Fruit fly (Drosophila melanogaster) whole organism, embryonic: Measurements from ENCODE around the gene CG31639.
A peak's percentile ranks its signal among the peaks of the same experiment; 100 is the strongest.

Experiments
- Atf6 ChIP-seq: fragments of 200-800 bp; sonication (Bioruptor generic); IDR thresholded peaks from 2 replicates; pipeline ENCODE4 v1.3.6; 2022; ENCODE audit warnings: missing biosample characterization, missing genetic modification characterization
- Blimp-1 ChIP-seq: fragments of 200-800 bp; sonication (Bioruptor generic); optimal IDR thresholded peaks from 3 replicates; lab custom pipeline; 2018; ENCODE audit warnings: missing biosample characterization, missing genetic modification characterization, mild to moderate bottlenecking, moderate library complexity, missing genetic modification reagents
- BtbVII ChIP-seq: fragments of 200-800 bp; sonication (Bioruptor generic); optimal IDR thresholded peaks from 3 replicates; lab custom pipeline; 2017; ENCODE audit warnings: missing biosample characterization, mild to moderate bottlenecking, missing genetic modification characterization
- CG12299 ChIP-seq: fragments of 200-800 bp; sonication (Bioruptor generic); optimal IDR thresholded peaks from 2 replicates; lab custom pipeline; 2018; ENCODE audit warnings: missing biosample characterization, mild to moderate bottlenecking, missing genetic modification characterization
- CG13123 ChIP-seq: fragments of 200-800 bp; sonication (Bioruptor generic); optimal IDR thresholded peaks from 2 replicates; lab custom pipeline; 2016; ENCODE audit warnings: missing biosample characterization, missing genetic modification characterization
- CG13287 ChIP-seq: fragments of 200-800 bp; sonication (Bioruptor generic); IDR thresholded peaks from 2 replicates; pipeline ENCODE4 v1.3.6; 2022; ENCODE audit warnings: missing biosample characterization, missing genetic modification characterization; ENCODE audit not compliant: partially characterized antibody
- CG15269 ChIP-seq: fragments of 200-800 bp; sonication (Bioruptor generic); optimal IDR thresholded peaks from 2 replicates; lab custom pipeline; 2018; ENCODE audit warnings: missing biosample characterization, mild to moderate bottlenecking, missing genetic modification characterization, moderate library complexity
- CG16779 ChIP-seq: fragments of 200-800 bp; sonication (Bioruptor generic); IDR thresholded peaks from 2 replicates; pipeline ENCODE4 v1.3.6; 2022; ENCODE audit warnings: missing biosample characterization, missing genetic modification characterization
- CG18011 ChIP-seq: fragments of 200-800 bp; sonication (Bioruptor generic); optimal IDR thresholded peaks from 2 replicates; lab custom pipeline; 2017; ENCODE audit warnings: missing biosample characterization, missing genetic modification characterization, mild to moderate bottlenecking, moderate library complexity, missing genotype
- CG18262 ChIP-seq: fragments of 200-800 bp; optimal IDR thresholded peaks from 3 replicates; lab custom pipeline; 2019; ENCODE audit warnings: missing biosample characterization, mild to moderate bottlenecking, missing genetic modification characterization, moderate library complexity
- CG30403 ChIP-seq: fragments of 200-800 bp; sonication (Bioruptor generic); optimal IDR thresholded peaks from 3 replicates; lab custom pipeline; 2016; ENCODE audit warnings: missing biosample characterization, missing genetic modification characterization
- CG6791 ChIP-seq: fragments of 200-800 bp; sonication (Bioruptor generic); IDR thresholded peaks from 3 replicates; pipeline ENCODE4 v1.3.6; 2022; ENCODE audit warnings: missing biosample characterization, missing genetic modification characterization; ENCODE audit not compliant: partially characterized antibody
- CG8765 ChIP-seq: fragments of 200-800 bp; sonication (Bioruptor generic); IDR thresholded peaks from 2 replicates; pipeline ENCODE4 v1.3.6; 2022; ENCODE audit warnings: missing biosample characterization, missing genetic modification characterization
- CG8924 ChIP-seq: fragments of 200-800 bp; optimal IDR thresholded peaks from 3 replicates; lab custom pipeline; 2019; ENCODE audit warnings: missing biosample characterization, mild to moderate bottlenecking, missing genetic modification characterization, moderate library complexity
- CG9876 ChIP-seq: fragments of 200-800 bp; sonication (Bioruptor generic); optimal IDR thresholded peaks from 2 replicates; lab custom pipeline; 2016; ENCODE audit warnings: missing biosample characterization, missing genetic modification characterization
- CTCF ChIP-seq: fragments of 200-800 bp; sonication (Bioruptor generic); optimal IDR thresholded peaks from 2 replicates; lab custom pipeline; 2017; ENCODE audit warnings: missing biosample characterization, mild to moderate bottlenecking, missing genetic modification characterization, moderate library complexity
- Deaf1 ChIP-seq: fragments of 200-800 bp; optimal IDR thresholded peaks from 3 replicates; lab custom pipeline; 2019; ENCODE audit warnings: missing biosample characterization, mild to moderate bottlenecking, missing genetic modification characterization, moderate library complexity
- HLH4C ChIP-seq: fragments of 200-800 bp; sonication (Bioruptor generic); IDR thresholded peaks from 3 replicates; pipeline ENCODE4 v1.3.6; 2022; ENCODE audit warnings: missing biosample characterization, missing genetic modification characterization; ENCODE audit not compliant: partially characterized antibody
- Hr78 ChIP-seq, 2 experiments: fragments of 200-800 bp in 1 of 2; fragments of >200 bp in 1 of 2; sonication (Bioruptor generic) in 1 of 2; optimal IDR thresholded peaks; 2 replicates each; lab custom pipeline; 2017 to 2019; ENCODE audit warnings: missing biosample characterization in 2 of 2, missing genetic modification characterization in 2 of 2, mild to moderate bottlenecking in 1 of 2, moderate library complexity in 1 of 2
- MESR4 ChIP-seq: fragments of 200-800 bp; sonication (Bioruptor generic); optimal IDR thresholded peaks from 2 replicates; lab custom pipeline; 2018; ENCODE audit warnings: missing biosample characterization, mild to moderate bottlenecking, missing genetic modification characterization, moderate library complexity
- Med ChIP-seq: fragments of 200-800 bp; sonication (Bioruptor generic); peaks from one replicate; lab custom pipeline; 2016; ENCODE audit warnings: missing biosample characterization, missing genetic modification characterization, mild to moderate bottlenecking, inconsistent platforms, moderate library complexity
- Myb ChIP-seq: fragments of 200-800 bp; sonication (Bioruptor generic); optimal IDR thresholded peaks from 2 replicates; lab custom pipeline; 2016; ENCODE audit warnings: missing biosample characterization, missing genetic modification characterization
- Nf-YA ChIP-seq: fragments of 200-800 bp; sonication (Bioruptor generic); IDR thresholded peaks from 2 replicates; pipeline ENCODE4 v1.3.6; 2022; ENCODE audit warnings: missing biosample characterization, missing genetic modification characterization
- Pdp1 ChIP-seq, 2 experiments: fragments of 200-800 bp; sonication (Bioruptor generic); optimal IDR thresholded peaks; 3 replicates each; lab custom pipeline; 2016; ENCODE audit warnings: missing biosample characterization in 2 of 2, missing genetic modification characterization in 2 of 2, mild to moderate bottlenecking in 1 of 2, moderate library complexity in 1 of 2
- Vsx1 ChIP-seq: fragments of 200-800 bp; sonication (Bioruptor generic); optimal IDR thresholded peaks from 2 replicates; lab custom pipeline; 2017; ENCODE audit warnings: missing biosample characterization, mild to moderate bottlenecking, missing genetic modification characterization, missing genetic modification reagents
- ato ChIP-seq: fragments of 200-800 bp; sonication (Bioruptor generic); IDR thresholded peaks from 2 replicates; pipeline ENCODE4 v1.3.6; 2022; ENCODE audit warnings: missing biosample characterization, missing genetic modification characterization; ENCODE audit not compliant: partially characterized antibody
- bowl ChIP-seq: fragments of 200-800 bp; sonication (Bioruptor generic); IDR thresholded peaks from 2 replicates; pipeline ENCODE4 v1.3.6; 2022; ENCODE audit warnings: missing biosample characterization, missing genetic modification characterization
- cad ChIP-seq: fragments of >200 bp; optimal IDR thresholded peaks from 2 replicates; lab custom pipeline; 2017; ENCODE audit warnings: missing biosample characterization, missing genetic modification characterization
- chm ChIP-seq: fragments of 200-800 bp; sonication (Bioruptor generic); IDR thresholded peaks from 2 replicates; pipeline ENCODE4 v1.3.6; 2022; ENCODE audit warnings: missing biosample characterization, missing genetic modification characterization
- crc ChIP-seq: fragments of 200-800 bp; sonication (Bioruptor generic); optimal IDR thresholded peaks from 2 replicates; lab custom pipeline; 2016; ENCODE audit warnings: missing biosample characterization, missing genetic modification characterization
- dan ChIP-seq: fragments of 200-800 bp; sonication (Bioruptor generic); IDR thresholded peaks from 2 replicates; pipeline ENCODE4 v1.3.6; 2022; ENCODE audit warnings: missing biosample characterization, missing genetic modification characterization
- dpn ChIP-seq, 2 experiments: fragments of 200-800 bp; sonication (Bioruptor generic); optimal IDR thresholded peaks; 3 replicates each; lab custom pipeline; 2016; ENCODE audit warnings: missing biosample characterization in 2 of 2, missing genetic modification characterization in 2 of 2
- dysf ChIP-seq: fragments of 200-800 bp; sonication (Bioruptor generic); IDR thresholded peaks from 3 replicates; pipeline ENCODE4 v1.3.6; 2022; ENCODE audit warnings: missing biosample characterization, missing genetic modification characterization
- gcm ChIP-seq: fragments of 200-800 bp; sonication (Bioruptor generic); optimal IDR thresholded peaks from 2 replicates; lab custom pipeline; 2019; ENCODE audit warnings: missing biosample characterization, mild to moderate bottlenecking, missing genetic modification characterization, moderate library complexity
- grn ChIP-seq: fragments of 200-800 bp; sonication (Bioruptor generic); optimal IDR thresholded peaks from 3 replicates; lab custom pipeline; 2017; ENCODE audit warnings: missing biosample characterization, missing genetic modification characterization
- ken ChIP-seq: fragments of 200-800 bp; sonication (Bioruptor generic); IDR thresholded peaks from 3 replicates; pipeline ENCODE4 v1.3.6; 2022; ENCODE audit warnings: missing biosample characterization, missing genetic modification characterization
- lab ChIP-seq: fragments of 200-800 bp; sonication (Bioruptor generic); optimal IDR thresholded peaks from 3 replicates; lab custom pipeline; 2017; ENCODE audit warnings: missing biosample characterization, missing genetic modification characterization, mild to moderate bottlenecking, moderate library complexity, missing genetic modification reagents
- nerfin-2 ChIP-seq: fragments of 200-800 bp; sonication (Bioruptor generic); IDR thresholded peaks from 2 replicates; pipeline ENCODE4 v1.3.6; 2022; ENCODE audit warnings: missing biosample characterization, missing genetic modification characterization; ENCODE audit not compliant: partially characterized antibody
- org-1 ChIP-seq: fragments of 200-800 bp; sonication (Bioruptor generic); optimal IDR thresholded peaks from 2 replicates; lab custom pipeline; 2017; ENCODE audit warnings: missing biosample characterization, missing genetic modification characterization
- pho ChIP-seq: fragments of 200-800 bp; sonication (Bioruptor generic); optimal IDR thresholded peaks from 2 replicates; lab custom pipeline; 2016; ENCODE audit warnings: missing biosample characterization, missing genetic modification characterization
- phol ChIP-seq: fragments of 200-800 bp; sonication (Bioruptor generic); optimal IDR thresholded peaks from 3 replicates; lab custom pipeline; 2018; ENCODE audit warnings: missing biosample characterization, mild to moderate bottlenecking, missing genetic modification characterization, moderate library complexity
- pnt ChIP-seq: fragments of 200-800 bp; sonication (Bioruptor generic); optimal IDR thresholded peaks from 3 replicates; lab custom pipeline; 2016; ENCODE audit warnings: missing biosample characterization, missing genetic modification characterization
- pros ChIP-seq: fragments of 200-800 bp; sonication (Bioruptor generic); optimal IDR thresholded peaks from 3 replicates; lab custom pipeline; 2019; ENCODE audit warnings: missing biosample characterization, mild to moderate bottlenecking, missing genetic modification characterization, moderate library complexity
- pzg ChIP-seq: fragments of 200-800 bp; sonication (Bioruptor generic); optimal IDR thresholded peaks from 3 replicates; lab custom pipeline; 2018; ENCODE audit warnings: missing biosample characterization, mild to moderate bottlenecking, missing genetic modification characterization, moderate library complexity
- repo ChIP-seq: fragments of 200-800 bp; sonication (Bioruptor generic); optimal IDR thresholded peaks from 2 replicates; lab custom pipeline; 2016; ENCODE audit warnings: missing biosample characterization, missing genetic modification characterization
- salm ChIP-seq: fragments of 200-800 bp; sonication (Bioruptor generic); optimal IDR thresholded peaks from 2 replicates; lab custom pipeline; 2018; ENCODE audit warnings: missing biosample characterization, mild to moderate bottlenecking, missing genetic modification characterization
- sens ChIP-seq: fragments of 200-800 bp; sonication (Bioruptor generic); peaks from one replicate; lab custom pipeline; 2016; ENCODE audit warnings: missing biosample characterization, missing genetic modification characterization
- so ChIP-seq: fragments of 200-800 bp; sonication (Bioruptor generic); IDR thresholded peaks from 3 replicates; pipeline ENCODE4 v1.3.6; 2022; ENCODE audit warnings: missing biosample characterization, missing genetic modification characterization
- usp ChIP-seq: fragments of >200 bp; optimal IDR thresholded peaks from 2 replicates; lab custom pipeline; 2017; ENCODE audit warnings: missing biosample characterization, missing genetic modification characterization
- vfl ChIP-seq: fragments of 200-800 bp; sonication (Bioruptor generic); optimal IDR thresholded peaks from 2 replicates; lab custom pipeline; 2016; ENCODE audit warnings: missing biosample characterization, missing genetic modification characterization
- zf30C ChIP-seq: fragments of 200-800 bp; sonication (Bioruptor generic); optimal IDR thresholded peaks from 3 replicates; lab custom pipeline; 2018; ENCODE audit warnings: missing biosample characterization, mild to moderate bottlenecking, missing genetic modification characterization

CG31639 gene

dm6 chr2L:6178118-6178739 is 23.3 kb upstream of the CG31639 start (continued):
- no peak for TF ChIP-seq Deaf1 (tag; lab: Kevin White, UChicago)
- TF ChIP-seq BtbVII (GFP tag; lab: Kevin White, UChicago), result no peak
- peak; percentile 88 for TF ChIP-seq Vsx1 (GFP tag; lab: Kevin White, UChicago)
- TF ChIP-seq phol (tag; lab: Kevin White, UChicago), result peak; percentile 26
- TF ChIP-seq CG12299 (tag; lab: Kevin White, UChicago), result no peak
- no peak for TF ChIP-seq CG9876 (GFP tag; lab: Kevin White, UChicago)
- no peak for TF ChIP-seq dpn (GFP tag; optimal IDR thresholded peaks at IDR 0.05; lab: Kevin White, UChicago)
- TF ChIP-seq org-1 (GFP tag; lab: Kevin White, UChicago), result no peak
- TF ChIP-seq ken (GFP tag; lab: Robert Waterston, UW), result 0 out of 3 replicates have a peak, but pooled peaks have one; percentile 15
- no peak for TF ChIP-seq gcm
- TF ChIP-seq vfl (GFP tag; lab: Kevin White, UChicago), result no peak
- no peak for TF ChIP-seq Atf6 (GFP tag; lab: Robert Waterston, UW)
- no peak for TF ChIP-seq cad
- TF ChIP-seq repo (GFP tag; lab: Kevin White, UChicago), result no peak
- TF ChIP-seq CG8765, result no peak
- no peak for TF ChIP-seq CG30403
- no peak for TF ChIP-seq pnt
- no peak for TF ChIP-seq pros (GFP tag; lab: Kevin White, UChicago)
- TF ChIP-seq CG18262 (tag; lab: Kevin White, UChicago), result no peak
- no peak for TF ChIP-seq chm (GFP tag; lab: Robert Waterston, UW)
- TF ChIP-seq grn, result peak; percentile 98
- TF ChIP-seq Myb (GFP tag; lab: Kevin White, UChicago), result no peak
- TF ChIP-seq pho (GFP tag; lab: Kevin White, UChicago), result no peak
- TF ChIP-seq usp (GFP tag; lab: Kevin White, UChicago), result no peak
- TF ChIP-seq MESR4 (GFP tag; lab: Kevin White, UChicago), result no peak
- peak; percentile 63 for TF ChIP-seq lab
- TF ChIP-seq CG13287 (GFP tag; lab: Robert Waterston, UW), result no peak
- peak; percentile 65 for TF ChIP-seq salm (tag; lab: Kevin White, UChicago)
- no peak for TF ChIP-seq HLH4C
- TF ChIP-seq CG6791 (GFP tag; lab: Robert Waterston, UW), result no peak
- peak in 1 of 2 experiments; percentile 17 for TF ChIP-seq Pdp1 (GFP tag; optimal IDR thresholded peaks at IDR 0.05; lab: Kevin White, UChicago)
- no peak for TF ChIP-seq bowl (GFP tag; lab: Robert Waterston, UW)
- TF ChIP-seq Nf-YA, result no peak
- TF ChIP-seq dan, result no peak
- no peak for TF ChIP-seq nerfin-2 (GFP tag; lab: Robert Waterston, UW)
- TF ChIP-seq Hr78 (GFP tag; optimal IDR thresholded peaks at IDR 0.05; lab: Kevin White, UChicago), result peak in 1 of 2 experiments; percentile 88
- TF ChIP-seq CG13123 (GFP tag; lab: Kevin White, UChicago), result no peak
- 0 out of 3 replicates have a peak, but pooled peaks have one; percentile 38 for TF ChIP-seq so (GFP tag; lab: Robert Waterston, UW)
- no peak for TF ChIP-seq Blimp-1
- no peak for TF ChIP-seq pzg (GFP tag; lab: Kevin White, UChicago)
- no peak for TF ChIP-seq CG15269 (tag; lab: Kevin White, UChicago)
- TF ChIP-seq CG16779 (GFP tag; lab: Robert Waterston, UW), result no peak
- TF ChIP-seq CG18011 (GFP tag; lab: Kevin White, UChicago), result no peak
- TF ChIP-seq Med (GFP tag; lab: Kevin White, UChicago), result peak; percentile 27
- TF ChIP-seq CG8924 (tag; lab: Kevin White, UChicago), result no peak
- TF ChIP-seq CTCF, result peak; percentile 8
- TF ChIP-seq crc (GFP tag; lab: Kevin White, UChicago), result no peak
- no peak for TF ChIP-seq ato (GFP tag; lab: Robert Waterston, UW)
- TF ChIP-seq zf30C (GFP tag; lab: Kevin White, UChicago), result no peak
- no peak for TF ChIP-seq sens
- no peak for TF ChIP-seq dysf (GFP tag; lab: Robert Waterston, UW)
